Fruit fly (Drosophila melanogaster): ENCODE measurements around the gene CG6171.

The CG6171 gene

DNA sequence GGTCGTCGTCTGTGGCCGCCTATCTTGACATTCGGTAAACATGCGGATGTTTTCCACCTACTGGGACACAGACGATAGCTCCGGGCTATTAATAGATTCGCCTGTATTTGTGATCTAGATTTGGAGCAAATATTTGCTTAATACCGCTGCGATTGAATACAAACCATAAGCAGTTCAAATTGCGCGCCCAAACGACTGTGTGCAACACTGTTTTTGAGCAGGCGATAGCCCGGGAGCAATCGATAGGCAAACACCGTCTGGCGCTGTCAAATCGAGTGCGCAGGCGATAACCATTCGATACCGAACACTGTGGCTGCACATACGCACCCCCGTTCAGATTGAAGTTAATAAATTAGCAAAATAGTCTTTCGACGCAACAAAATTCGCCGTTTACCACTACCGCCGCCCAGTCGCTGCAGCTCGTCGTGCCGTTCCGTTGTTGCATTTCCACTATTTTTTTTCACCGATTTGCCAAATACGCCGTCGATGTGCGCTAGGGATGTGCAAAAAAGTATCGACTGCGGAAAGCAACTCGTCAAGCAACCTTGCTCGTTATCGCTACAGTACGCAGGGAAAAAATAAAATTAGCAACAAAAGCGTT lies 44.6 kb upstream of the CG6171 start, which contains the start of gene Atx2 (continued):
- TF ChIP-seq dmrt11E (tag; optimal IDR thresholded peaks at IDR 0.05) (peak; percentile 16), zf30C (GFP tag; optimal IDR thresholded peaks at IDR 0.05) (no peak), CG33557 (GFP tag; optimal IDR thresholded peaks at IDR 0.05) (no peak), CG18599 (GFP tag; optimal IDR thresholded peaks at IDR 0.05) (peak; percentile 37), Lim3 (GFP tag; IDR thresholded peaks at IDR 0.05) (no peak), dmrt99B (tag; optimal IDR thresholded peaks at IDR 0.05) (no peak), danr (GFP tag; IDR thresholded peaks at IDR 0.05) (no peak), Optix (GFP tag; IDR thresholded peaks at IDR 0.05) (no peak), CG7839 (tag; optimal IDR thresholded peaks at IDR 0.05) (peak; percentile 17), CG18764 (GFP tag; optimal IDR thresholded peaks at IDR 0.05) (no peak), CG4404 (GFP tag; IDR thresholded peaks at IDR 0.05) (no peak; the same call in 1 of the 2 replicates), grau (tag; optimal IDR thresholded peaks at IDR 0.05) (peak; percentile 15), CG31441 (GFP tag; IDR thresholded peaks at IDR 0.05) (0 out of 2 replicates have a peak, but pooled peaks have one; percentile 21), pb (GFP tag; optimal IDR thresholded peaks at IDR 0.05) (peak; percentile 54), sens (GFP tag) (peak; percentile 76), btn (GFP tag; optimal IDR thresholded peaks at IDR 0.05) (no peak), CG2678 (tag; optimal IDR thresholded peaks at IDR 0.05) (no peak)

- peak; percentile 12 for TF ChIP-seq HmgD (GFP tag; optimal IDR thresholded peaks at IDR 0.05)
- no peak for TF ChIP-seq CG7271 (tag; optimal IDR thresholded peaks at IDR 0.05)
- peak; percentile 16 for TF ChIP-seq Jarid2 (GFP tag; optimal IDR thresholded peaks at IDR 0.05)
- no peak for TF ChIP-seq CG15073 (GFP tag; optimal IDR thresholded peaks at IDR 0.05)
- no peak for TF ChIP-seq CG3995 (GFP tag; optimal IDR thresholded peaks at IDR 0.05)
- no peak for TF ChIP-seq zen (tag; optimal IDR thresholded peaks at IDR 0.05)
- no peak for TF ChIP-seq CG9437 (GFP tag; optimal IDR thresholded peaks at IDR 0.05)
- TF ChIP-seq Opbp (GFP tag; IDR thresholded peaks at IDR 0.05; ENCODE audit: partially characterized antibody) = no peak
- 0 out of 2 replicates have a peak, but pooled peaks have one; percentile 40 for TF ChIP-seq CG10959 (GFP tag; IDR thresholded peaks at IDR 0.05)
- TF ChIP-seq CG3407 (GFP tag; optimal IDR thresholded peaks at IDR 0.05) = no peak
- TF ChIP-seq vnd (GFP tag; IDR thresholded peaks at IDR 0.05; ENCODE audit: partially characterized antibody) = 0 out of 3 replicates have a peak, but pooled peaks have one; percentile 15
- no peak for TF ChIP-seq Pdp1 (GFP tag; optimal IDR thresholded peaks at IDR 0.05)
- TF ChIP-seq YL-1 (GFP tag; optimal IDR thresholded peaks at IDR 0.05) = no peak
- no peak for TF ChIP-seq ems (GFP tag; optimal IDR thresholded peaks at IDR 0.05)
- no peak for TF ChIP-seq CG6765 (GFP tag; optimal IDR thresholded peaks at IDR 0.05)
- no peak for TF ChIP-seq CG11695 (GFP tag; IDR thresholded peaks at IDR 0.05)
- no peak for TF ChIP-seq CG6254 (GFP tag; optimal IDR thresholded peaks at IDR 0.05)
- peak; percentile 2 for TF ChIP-seq CG10543 (GFP tag; optimal IDR thresholded peaks at IDR 0.05)
- no peak for TF ChIP-seq ewg (GFP tag; optimal IDR thresholded peaks at IDR 0.05)
- TF ChIP-seq Ets65A (GFP tag) = no peak
- no peak for TF ChIP-seq p53 (GFP tag; optimal IDR thresholded peaks at IDR 0.05)
- 0 out of 3 replicates have a peak, but pooled peaks have one; percentile 33 for TF ChIP-seq zfh1 (GFP tag; IDR thresholded peaks at IDR 0.05)
- no peak for TF ChIP-seq pnt (GFP tag; optimal IDR thresholded peaks at IDR 0.05)
- TF ChIP-seq Nf-YA (GFP tag; IDR thresholded peaks at IDR 0.05) = 0 out of 2 replicates have a peak, but pooled peaks have one; percentile 11
- TF ChIP-seq Tbp (GFP tag; optimal IDR thresholded peaks at IDR 0.05) = no peak
- TF ChIP-seq salm (tag; optimal IDR thresholded peaks at IDR 0.05) = no peak
- no peak for TF ChIP-seq ap (GFP tag; IDR thresholded peaks at IDR 0.05)
- no peak for TF ChIP-seq BtbVII (GFP tag; optimal IDR thresholded peaks at IDR 0.05)
- no peak for TF ChIP-seq CG10565 (GFP tag; optimal IDR thresholded peaks at IDR 0.05)
- no peak for TF ChIP-seq peb (GFP tag; IDR thresholded peaks at IDR 0.05)
- no peak for TF ChIP-seq nerfin-2 (GFP tag; IDR thresholded peaks at IDR 0.05; ENCODE audit: partially characterized antibody)
- TF ChIP-seq Hmr (GFP tag; optimal IDR thresholded peaks at IDR 0.05) = no peak
- 0 out of 3 replicates have a peak, but pooled peaks have one; percentile 31 for TF ChIP-seq H15 (GFP tag; IDR thresholded peaks at IDR 0.05)
Measured at dm6 chr3R:15407020-15407501, 43.4 kb upstream of the CG6171 start, which contains the start of gene CG6125. Gene CG6125, minus strand, starts transcription at chr3R:15407070.

All from whole organism, embryonic.